Worm (Caenorhabditis elegans): ENCODE measurements around the gene EEED8.15.

DNA sequence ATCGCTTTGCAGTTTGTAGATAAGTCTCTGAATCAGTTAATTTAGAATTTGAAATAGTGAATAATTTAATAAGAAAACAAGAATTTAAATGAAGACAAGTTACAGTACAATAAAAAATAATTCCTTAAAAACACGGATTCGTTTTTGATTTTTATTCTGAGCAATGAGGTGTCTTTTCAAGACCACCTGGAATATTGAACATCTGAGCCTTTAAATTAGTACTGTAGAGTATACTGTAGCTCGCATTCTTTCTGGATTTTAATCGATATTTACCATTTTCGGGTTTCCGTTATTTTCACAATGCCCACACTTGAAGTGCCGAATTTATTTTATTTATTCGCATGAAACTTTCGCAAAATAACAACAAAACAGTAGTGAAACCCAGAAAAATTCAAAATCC lies 4.8 kb downstream of the EEED8.15 start, which contains the start of gene F07F6.7:
- no peak for TF ChIP-seq zag-1 (tag; optimal IDR thresholded peaks at IDR 0.05)
- no peak for TF ChIP-seq pqm-1 (tag; optimal IDR thresholded peaks at IDR 0.05)
- TF ChIP-seq mdl-1 (tag; optimal IDR thresholded peaks at IDR 0.05), result no peak
- TF ChIP-seq tra-1 (GFP tag; IDR thresholded peaks at IDR 0.05), result no peak
- peak in 1 of 2 experiments; percentile 50 for TF ChIP-seq lsy-2 (tag; optimal IDR thresholded peaks at IDR 0.05)
- no peak for TF ChIP-seq nhr-237 (tag; optimal IDR thresholded peaks at IDR 0.05)

All from whole organism, L4 larva.